Worm (Caenorhabditis elegans) whole organism, late embryonic: ENCODE results near the gene T05C3.6.

Experiments used
- ceh-2 ChIP-seq: sonication (generic microtip); optimal IDR thresholded peaks from 2 replicates; lab custom pipeline; 2016; ENCODE audit warnings: missing genotype, missing genetic modification characterization, missing compliant biosample characterization
- fkh-6 ChIP-seq: sonication (generic microtip); optimal IDR thresholded peaks from 2 replicates; lab custom pipeline; 2016; ENCODE audit warnings: missing genetic modification characterization, missing compliant biosample characterization
- lin-11 ChIP-seq: fragments of 200-800 bp; sonication (Bioruptor generic); optimal IDR thresholded peaks from 2 replicates; lab custom pipeline; 2018; ENCODE audit warnings: mild to moderate bottlenecking, missing genetic modification characterization, missing compliant biosample characterization
- npax-4 ChIP-seq: sonication (generic microtip); optimal IDR thresholded peaks from 2 replicates; lab custom pipeline; 2016; ENCODE audit warnings: missing genetic modification characterization, missing compliant biosample characterization
- pag-3 ChIP-seq: sonication (generic microtip); optimal IDR thresholded peaks from 2 replicates; lab custom pipeline; 2016; ENCODE audit warnings: missing compliant biosample characterization, missing genetic modification characterization, borderline replicate concordance
- pax-1 ChIP-seq: fragments of 150-350 bp; optimal IDR thresholded peaks from 2 replicates; lab custom pipeline; 2014; ENCODE audit warnings: missing biosample characterization, missing genetic modification characterization
- pha-4 ChIP-seq: fragments of 150-350 bp; optimal IDR thresholded peaks from 2 replicates; lab custom pipeline; 2018; ENCODE audit warnings: missing biosample characterization, missing genetic modification reagents, missing genetic modification characterization
- pqm-1 ChIP-seq: sonication (generic microtip); optimal IDR thresholded peaks from 2 replicates; lab custom pipeline; 2016; ENCODE audit warnings: missing genetic modification characterization, missing compliant biosample characterization
- rnt-1 ChIP-seq: sonication (generic microtip); optimal IDR thresholded peaks from 2 replicates; lab custom pipeline; 2016; ENCODE audit warnings: missing genetic modification characterization, missing compliant biosample characterization
- sox-4 ChIP-seq: sonication (generic microtip); optimal IDR thresholded peaks from 2 replicates; lab custom pipeline; 2017; ENCODE audit warnings: mild to moderate bottlenecking, missing genetic modification characterization, inconsistent platforms, missing compliant biosample characterization
- unc-55 ChIP-seq: sonication (generic microtip); optimal IDR thresholded peaks from 2 replicates; lab custom pipeline; 2017; ENCODE audit warnings: missing biosample characterization, missing genetic modification reagents, missing genetic modification characterization

- TF ChIP-seq ceh-2 (tag; lab: Kevin White, UChicago) (no peak), pag-3 (tag; lab: Kevin White, UChicago) (no peak), lin-11 (tag; lab: Kevin White, UChicago) (no peak), unc-55 (GFP tag; lab: Kevin White, UChicago) (no peak), pax-1 (tag; lab: Kevin White, UChicago) (no peak), pqm-1 (no peak), rnt-1 (tag; lab: Kevin White, UChicago) (no peak), fkh-6 (no peak), sox-4 (tag; lab: Kevin White, UChicago) (no peak), pha-4 (tag; lab: Kevin White, UChicago) (no peak), npax-4 (tag; lab: Kevin White, UChicago) (no peak)
These were observed 3.2 kb downstream of the T05C3.6 start, which contains the start of gene T05C3.2 for ce11 chrV:5493447-5493846.
